Worm (Caenorhabditis elegans): ENCODE results near the gene nspb-1.

Gene nspb-1

ce11 chrIV:6576728-6577101 is 14.2 kb downstream of the nspb-1 start (continued):
- TF ChIP-seq mxl-3 (GFP tag; optimal IDR thresholded peaks at IDR 0.05) (peak; percentile 30), sdz-12 (GFP tag; optimal IDR thresholded peaks at IDR 0.05) (no peak), Y105C5A.15 (GFP tag; IDR thresholded peaks at IDR 0.05) (no peak), dmd-6 (GFP tag; IDR thresholded peaks at IDR 0.05) (peak; percentile 19; the same call in 1 of the 2 replicates), nhr-25 (tag; optimal IDR thresholded peaks at IDR 0.05; ENCODE audit: borderline replicate concordance, insufficient read depth) (peak; percentile 63), jun-1 (tag; optimal IDR thresholded peaks at IDR 0.05) (no peak), hif-1 (tag; optimal IDR thresholded peaks at IDR 0.05) (peak in 1 of 2 experiments; percentile 17)

ce11 chrIV:6575959-6576727 is 14.8 kb downstream of the nspb-1 start:
- TF ChIP-seq spr-3 (GFP tag; optimal IDR thresholded peaks at IDR 0.05) (no peak), hlh-30 (tag; optimal IDR thresholded peaks at IDR 0.05; ENCODE audit: insufficient read depth) (peak; percentile 46), mxl-3 (GFP tag; optimal IDR thresholded peaks at IDR 0.05) (peak; percentile 28), daf-16 (GFP tag; optimal IDR thresholded peaks at IDR 0.05) (no peak), daf-16 (tag; optimal IDR thresholded peaks at IDR 0.05) (peak; percentile 74), hlh-11 (tag; optimal IDR thresholded peaks at IDR 0.05) (peak; percentile 52), nhr-28 (tag; optimal IDR thresholded peaks at IDR 0.05) (peak; percentile 34), aha-1 (tag) (peak; percentile 69), T26A8.4 (GFP tag; IDR thresholded peaks at IDR 0.05) (0 out of 2 replicates have a peak, but pooled peaks have one; percentile 42), mep-1 (tag; optimal IDR thresholded peaks at IDR 0.05) (peak; percentile 42), aly-2 (tag; optimal IDR thresholded peaks at IDR 0.05) (no peak), rbr-2 (tag; optimal IDR thresholded peaks at IDR 0.05) (no peak), nhr-41 (GFP tag; IDR thresholded peaks at IDR 0.05) (no peak), mes-2 (tag; optimal IDR thresholded peaks at IDR 0.05; ENCODE audit: poor library complexity, severe bottlenecking) (no peak), dve-1 (tag; optimal IDR thresholded peaks at IDR 0.05; ENCODE audit: insufficient read depth) (peak; percentile 85), pha-4 (GFP tag; IDR thresholded peaks at IDR 0.05) (no peak; the same call in 1 of the 2 replicates), pha-4 (tag; optimal IDR thresholded peaks at IDR 0.05) (peak; percentile 68), set-16 (GFP tag; IDR thresholded peaks at IDR 0.05) (peak; percentile 73; the same call in 1 of the 2 replicates), unc-62 (GFP tag; optimal IDR thresholded peaks at IDR 0.05 in 1 of 2) (peak in 1 of 2 experiments; percentile 55), unc-62 (tag; optimal IDR thresholded peaks at IDR 0.05) (no peak)

ce11 chrIV:6574343-6574742 is 16.6 kb downstream of the nspb-1 start:
- TF ChIP-seq Y5F2A.4 (GFP tag; optimal IDR thresholded peaks at IDR 0.05) (no peak), hlh-30 (tag; optimal IDR thresholded peaks at IDR 0.05; ENCODE audit: insufficient read depth) (no peak), nhr-28 (tag; optimal IDR thresholded peaks at IDR 0.05) (peak; percentile 66), lsy-2 (tag; optimal IDR thresholded peaks at IDR 0.05) (peak in 1 of 2 experiments; percentile 13), aha-1 (tag) (peak; percentile 63), mxl-2 (GFP tag; conservative IDR thresholded peaks at IDR 0.05) (no peak), pqm-1 (tag; optimal IDR thresholded peaks at IDR 0.05) (peak; percentile 63), F10B5.3 (tag; optimal IDR thresholded peaks at IDR 0.05) (no peak), dve-1 (tag; optimal IDR thresholded peaks at IDR 0.05; ENCODE audit: insufficient read depth) (peak; percentile 67), vab-7 (GFP tag; IDR thresholded peaks at IDR 0.05) (no peak), D1046.2 (GFP tag; IDR thresholded peaks at IDR 0.05) (no peak), sdz-12 (GFP tag; optimal IDR thresholded peaks at IDR 0.05) (no peak), rbr-2 (tag; optimal IDR thresholded peaks at IDR 0.05) (no peak), fkh-10 (GFP tag; optimal IDR thresholded peaks at IDR 0.05) (no peak), cey-2 (tag; optimal IDR thresholded peaks at IDR 0.05; ENCODE audit: borderline replicate concordance, insufficient read depth) (no peak), php-3 (GFP tag; IDR thresholded peaks at IDR 0.05) (0 out of 2 replicates have a peak, but pooled peaks have one; percentile 22), ces-1 (GFP tag; optimal IDR thresholded peaks at IDR 0.05) (no peak), dpl-1 (GFP tag; optimal IDR thresholded peaks at IDR 0.05) (no peak), hlh-11 (tag; optimal IDR thresholded peaks at IDR 0.05) (peak; percentile 70), lin-38 (GFP tag; IDR thresholded peaks at IDR 0.05) (no peak), F49E8.2 (tag; optimal IDR thresholded peaks at IDR 0.05; ENCODE audit: borderline replicate concordance) (no peak), dmd-9 (GFP tag; IDR thresholded peaks at IDR 0.05) (no peak), daf-16 (GFP tag; optimal IDR thresholded peaks at IDR 0.05) (no peak), daf-16 (tag; optimal IDR thresholded peaks at IDR 0.05) (peak; percentile 53), saeg-2 (GFP tag; IDR thresholded peaks at IDR 0.05) (no peak), mep-1 (tag; optimal IDR thresholded peaks at IDR 0.05) (peak; percentile 34), ctbp-1 (GFP tag; IDR thresholded peaks at IDR 0.05) (no peak), Y105C5A.15 (GFP tag; IDR thresholded peaks at IDR 0.05) (no peak), hif-1 (tag; optimal IDR thresholded peaks at IDR 0.05) (no peak), unc-39 (tag; optimal IDR thresholded peaks at IDR 0.05) (no peak)

Measured in whole organism, L4 larva.